Fruit fly (Drosophila melanogaster) Kc167 (cell line): ENCODE measurements around the gene Mgat4a.

Source experiments
- Sin3A ChIP-seq: fragments of >200 bp; optimal IDR thresholded peaks from 2 replicates; lab custom pipeline; 2018; ENCODE audit warnings: missing external identifiers
- h ChIP-seq: fragments of >200 bp; optimal IDR thresholded peaks from 3 replicates; lab custom pipeline; 2018; ENCODE audit warnings: missing external identifiers
- insv ChIP-seq: fragments of >200 bp; optimal IDR thresholded peaks from 3 replicates; lab custom pipeline; 2018; ENCODE audit warnings: missing external identifiers
- psq ChIP-seq: fragments of >200 bp; optimal IDR thresholded peaks from 2 replicates; lab custom pipeline; 2017; ENCODE audit warnings: missing external identifiers

DNA sequence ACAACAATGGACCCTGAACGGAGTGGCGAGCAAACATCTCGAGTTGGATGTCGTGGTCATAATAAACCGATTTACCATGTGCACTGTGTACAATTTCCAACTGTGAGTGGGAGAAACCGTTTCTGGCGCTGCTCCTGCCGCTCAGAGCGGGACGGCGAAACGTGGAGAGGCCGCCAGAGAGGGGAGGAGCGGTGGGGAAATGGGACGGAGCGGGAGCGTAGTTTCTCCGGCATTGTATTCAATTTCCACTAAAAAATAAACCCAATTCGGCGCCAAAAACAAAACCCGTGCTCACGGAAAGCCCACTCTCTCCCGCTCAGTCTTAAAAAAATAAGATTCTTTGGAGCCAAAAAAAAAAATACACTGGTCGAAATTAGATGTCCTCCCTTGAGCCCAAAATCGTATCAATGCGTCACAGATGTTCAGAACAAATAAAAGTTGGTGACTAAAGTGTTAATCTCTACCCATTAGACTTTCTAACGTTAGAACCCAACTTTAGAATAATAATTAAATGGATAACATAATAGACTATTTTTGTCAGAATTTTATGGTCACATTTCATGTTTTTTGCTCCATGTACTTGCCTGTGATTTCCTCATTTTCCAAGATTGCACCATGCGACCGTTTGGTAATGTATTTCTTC lies 1.7 kb upstream of the Mgat4a start:
- TF ChIP-seq psq (lab: Kevin White, UChicago) (no peak), h (lab: Kevin White, UChicago) (no peak), insv (no peak), Sin3A (lab: Kevin White, UChicago) (no peak)
